Worm (Caenorhabditis elegans): Measurements from ENCODE around the gene F11D11.4.

F11D11.4 gene

ce11 chrV:18734381-18734780, 26.8 kb upstream of the F11D11.4 start, which contains the start of gene scl-20:
scl-20 (minus strand) TSS chrV:18734481.
- TF ChIP-seq T20F7.1 (GFP tag; optimal IDR thresholded peaks at IDR 0.05), result no peak
- no peak for TF ChIP-seq lim-7 (GFP tag; IDR thresholded peaks at IDR 0.05)
- no peak for TF ChIP-seq snpc-1.2 (GFP tag; IDR thresholded peaks at IDR 0.05)
- no peak for TF ChIP-seq ama-1 (optimal IDR thresholded peaks at IDR 0.05)
- TF ChIP-seq madf-5 (GFP tag; IDR thresholded peaks at IDR 0.05), result no peak
- TF ChIP-seq nhr-11 (tag; optimal IDR thresholded peaks at IDR 0.05), result no peak
- TF ChIP-seq vab-7 (GFP tag; IDR thresholded peaks at IDR 0.05), result no peak
- no peak for TF ChIP-seq mdt-29 (GFP tag; IDR thresholded peaks at IDR 0.05)
- TF ChIP-seq lsy-2 (tag; optimal IDR thresholded peaks at IDR 0.05), result no peak
- no peak for TF ChIP-seq ceh-20 (GFP tag; IDR thresholded peaks at IDR 0.05)
- no peak for TF ChIP-seq nhr-102 (tag; optimal IDR thresholded peaks at IDR 0.05)

ce11 chrV:18737646-18738045, 23.5 kb upstream of the F11D11.4 start:
- no peak for TF ChIP-seq nhr-10 (tag; optimal IDR thresholded peaks at IDR 0.05)
- no peak for TF ChIP-seq tag-97 (GFP tag; IDR thresholded peaks at IDR 0.05)
- no peak for TF ChIP-seq Y48G9A.11 (GFP tag; IDR thresholded peaks at IDR 0.05)
- peak; percentile 1 for TF ChIP-seq nhr-28 (tag; optimal IDR thresholded peaks at IDR 0.05)
- peak; percentile 93 for TF ChIP-seq duxl-1 (tag; optimal IDR thresholded peaks at IDR 0.05; ENCODE audit: poor library complexity)
- TF ChIP-seq daf-8 (GFP tag; IDR thresholded peaks at IDR 0.05), result no peak
- TF ChIP-seq mdl-1 (tag; optimal IDR thresholded peaks at IDR 0.05), result no peak

- TF ChIP-seq arid-1 (GFP tag; conservative IDR thresholded peaks at IDR 0.05) (no peak), rbr-2 (tag; optimal IDR thresholded peaks at IDR 0.05) (no peak), ZK337.2 (GFP tag; IDR thresholded peaks at IDR 0.05) (no peak), daf-8 (GFP tag; IDR thresholded peaks at IDR 0.05) (no peak), Y105C5A.15 (GFP tag; IDR thresholded peaks at IDR 0.05) (no peak), mdt-29 (GFP tag; IDR thresholded peaks at IDR 0.05) (no peak), lin-29 (GFP tag; IDR thresholded peaks at IDR 0.05) (no peak), egl-43 (GFP tag; IDR thresholded peaks at IDR 0.05) (no peak), daf-16 (GFP tag; optimal IDR thresholded peaks at IDR 0.05) (no peak), daf-16 (tag; optimal IDR thresholded peaks at IDR 0.05) (no peak), ztf-7 (tag; optimal IDR thresholded peaks at IDR 0.05) (no peak), spr-3 (GFP tag; optimal IDR thresholded peaks at IDR 0.05) (no peak), jun-1 (tag; optimal IDR thresholded peaks at IDR 0.05) (no peak), ceh-44 (GFP tag; IDR thresholded peaks at IDR 0.05) (no peak), tag-97 (GFP tag; IDR thresholded peaks at IDR 0.05) (no peak), hif-1 (tag; optimal IDR thresholded peaks at IDR 0.05) (no peak), ctbp-1 (GFP tag; IDR thresholded peaks at IDR 0.05) (no peak), aly-2 (tag; optimal IDR thresholded peaks at IDR 0.05) (no peak)
Observed at ce11 chrV:18742108-18742507, 19.1 kb upstream of the F11D11.4 start, which contains the start of gene clec-250. clec-250 (minus strand) TSS chrV:18742208.

DNA sequence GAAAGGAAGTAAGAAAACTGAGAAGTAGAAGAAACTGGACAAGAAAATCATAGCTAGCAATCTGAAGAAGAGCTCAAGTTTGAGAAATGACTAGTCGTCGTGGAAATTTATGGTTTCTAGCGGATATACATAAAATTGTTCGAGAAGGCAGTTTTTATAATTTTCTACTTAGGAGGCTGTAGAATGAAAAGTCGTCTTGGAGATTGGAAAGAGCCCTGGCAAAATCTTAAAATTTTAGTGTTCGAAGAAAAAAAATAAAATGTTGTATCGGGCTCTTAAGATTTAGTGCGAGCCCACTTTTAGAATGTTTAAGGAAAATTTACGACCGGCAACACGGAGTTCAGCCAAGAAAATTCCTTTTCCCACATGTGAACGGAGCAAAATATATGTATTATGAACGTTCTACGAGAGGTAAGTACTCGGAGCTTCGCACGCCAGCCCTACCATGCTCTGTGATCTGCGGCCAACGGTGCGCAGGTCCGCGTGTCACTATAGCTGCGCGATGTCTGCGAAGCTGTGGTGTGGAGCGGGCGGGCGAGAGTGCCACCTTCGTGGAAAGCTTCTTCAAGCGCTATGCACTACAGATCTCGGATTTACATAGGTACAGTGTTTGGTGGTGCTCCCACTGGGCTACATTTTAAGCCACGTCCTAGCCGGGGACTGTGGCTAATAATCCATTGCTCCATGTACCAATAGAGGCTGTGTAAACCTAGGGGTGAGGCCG, 14.1 kb upstream of the F11D11.4 start, which contains the start of gene clec-251:
TSS of gene clec-251 (minus strand) at position 51 of the 724 bp plus-strand sequence.
- TF ChIP-seq aha-1 (tag) (peak; percentile 35), set-16 (GFP tag; IDR thresholded peaks at IDR 0.05) (peak; percentile 51; the same call in 1 of the 2 replicates), F37D6.2 (tag; optimal IDR thresholded peaks at IDR 0.05) (no peak)

Data from whole organism, L4 larva.